Fruit fly (Drosophila melanogaster): ENCODE measurements around the gene CG14105.

DNA sequence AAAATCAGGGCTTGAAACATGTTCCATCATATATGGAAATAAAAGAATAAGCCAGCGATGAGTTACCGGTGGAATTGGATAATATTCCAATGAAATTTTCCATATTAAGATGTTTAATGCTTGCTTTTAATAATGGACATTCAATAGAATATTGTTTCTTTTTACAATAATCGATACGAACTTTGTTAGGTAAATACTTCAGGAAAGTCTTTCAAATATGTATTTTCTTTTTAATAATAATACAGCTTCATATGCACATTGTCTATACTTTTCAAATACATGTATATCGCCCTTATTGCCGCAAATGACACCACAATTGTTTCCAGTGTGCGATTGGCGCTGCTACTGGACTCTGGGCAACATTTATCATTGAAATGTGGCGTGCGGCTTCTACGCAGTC lies 19.6 kb downstream of the CG14105 start:
- TF ChIP-seq Dll (optimal IDR thresholded peaks at IDR 0.05) (no peak), psq (optimal IDR thresholded peaks at IDR 0.05) (no peak), CG8478 (optimal IDR thresholded peaks at IDR 0.05) (no peak), usp (GFP tag; optimal IDR thresholded peaks at IDR 0.05) (no peak), EcR (GFP tag; optimal IDR thresholded peaks at IDR 0.05) (no peak), pan (optimal IDR thresholded peaks at IDR 0.05) (no peak)

All from whole organism.